Worm (Caenorhabditis elegans) whole organism, L1 larva: ENCODE results near the gene gtf-2E1.

Experiments
- C04F5.9 ChIP-seq: sonication (generic microtip); optimal IDR thresholded peaks from 2 replicates; lab custom pipeline; 2016; ENCODE audit warnings: missing genetic modification characterization, missing compliant biosample characterization
- C34B4.2 ChIP-seq: sonication (generic microtip); optimal IDR thresholded peaks from 2 replicates; lab custom pipeline; 2017; ENCODE audit warnings: mild to moderate bottlenecking, missing genetic modification characterization, missing compliant biosample characterization
- Y116A8C.19 ChIP-seq: sonication (generic microtip); optimal IDR thresholded peaks from 2 replicates; lab custom pipeline; 2016; ENCODE audit warnings: missing compliant biosample characterization, missing genetic modification characterization, borderline replicate concordance
- aha-1 ChIP-seq: fragments of 150-350 bp; optimal IDR thresholded peaks from 2 replicates; lab custom pipeline; 2014; ENCODE audit warnings: missing biosample characterization, missing genetic modification characterization
- ceh-63 ChIP-seq: fragments of 200-800 bp; sonication (Bioruptor generic); optimal IDR thresholded peaks from 2 replicates; lab custom pipeline; 2018; ENCODE audit warnings: mild to moderate bottlenecking, missing genetic modification characterization, missing compliant biosample characterization
- ceh-82 ChIP-seq, 3 experiments: fragments of 150-350 bp in 1 of 3; sonication (generic microtip) in 2 of 3; optimal IDR thresholded peaks; 2 replicates each; lab custom pipeline; 2014 to 2017; ENCODE audit warnings: missing biosample characterization in 3 of 3, missing genetic modification characterization in 3 of 3
- ceh-90 ChIP-seq: sonication (generic microtip); optimal IDR thresholded peaks from 2 replicates; lab custom pipeline; 2016; ENCODE audit warnings: missing genetic modification characterization, missing compliant biosample characterization
- dpl-1 ChIP-seq, 3 experiments: fragments of 150-350 bp in 2 of 3; sonication (generic microtip) in 1 of 3; optimal IDR thresholded peaks; 2 replicates each; lab custom pipeline; 2014 to 2017; ENCODE audit warnings: missing biosample characterization in 3 of 3, missing genetic modification characterization in 3 of 3, missing genetic modification reagents in 3 of 3
- dsc-1 ChIP-seq: sonication (generic microtip); optimal IDR thresholded peaks from 2 replicates; lab custom pipeline; 2016; ENCODE audit warnings: mild to moderate bottlenecking, missing genetic modification characterization, missing compliant biosample characterization
- efl-1 ChIP-seq, 4 experiments: fragments of 150-350 bp; optimal IDR thresholded peaks in 3 of 4; peaks in 1 of 4; 1 replicate in 1 of 4; 2 replicates in 3 of 4; lab custom pipeline; 2014; ENCODE audit warnings: missing biosample characterization in 2 of 4, missing genetic modification characterization in 2 of 4, missing genetic modification reagents in 2 of 4
- egl-13 ChIP-seq: sonication (generic microtip); optimal IDR thresholded peaks from 2 replicates; lab custom pipeline; 2016; ENCODE audit warnings: missing genotype, missing genetic modification reagents, missing genetic modification characterization, missing compliant biosample characterization
- elt-2 ChIP-seq: sonication (generic microtip); optimal IDR thresholded peaks from 2 replicates; lab custom pipeline; 2016; ENCODE audit warnings: missing genetic modification characterization, mild to moderate bottlenecking, inconsistent platforms, missing compliant biosample characterization, missing genetic modification reagents
- elt-3 ChIP-seq, 6 experiments: fragments of 150-350 bp in 1 of 6; sonication (generic microtip); optimal IDR thresholded peaks; 2 replicates each; lab custom pipeline; 2017 to 2018; ENCODE audit warnings: missing biosample characterization in 6 of 6, missing genetic modification characterization in 6 of 6, inconsistent platforms in 1 of 6
- fkh-10 ChIP-seq: sonication (generic microtip); optimal IDR thresholded peaks from 2 replicates; lab custom pipeline; 2017; ENCODE audit warnings: missing biosample characterization, missing genetic modification reagents, missing genetic modification characterization
- fkh-4 ChIP-seq: sonication (generic microtip); optimal IDR thresholded peaks from 2 replicates; lab custom pipeline; 2016; ENCODE audit warnings: missing compliant biosample characterization, missing genetic modification characterization, borderline replicate concordance
- fkh-8 ChIP-seq: sonication (generic microtip); optimal IDR thresholded peaks from 2 replicates; lab custom pipeline; 2016; ENCODE audit warnings: mild to moderate bottlenecking, missing genetic modification characterization, missing compliant biosample characterization
- fos-1 ChIP-seq: fragments of 150-350 bp; optimal IDR thresholded peaks from 2 replicates; lab custom pipeline; 2014; ENCODE audit warnings: missing biosample characterization, missing genetic modification characterization
- hlh-17 ChIP-seq: fragments of 200-800 bp; sonication (Bioruptor generic); optimal IDR thresholded peaks from 2 replicates; lab custom pipeline; 2018; ENCODE audit warnings: missing genetic modification characterization, mild to moderate bottlenecking, missing compliant biosample characterization, moderate library complexity, borderline replicate concordance
- hlh-4 ChIP-seq: sonication (generic microtip); optimal IDR thresholded peaks from 2 replicates; lab custom pipeline; 2016; ENCODE audit warnings: mild to moderate bottlenecking, missing genetic modification characterization, missing compliant biosample characterization
- irx-1 ChIP-seq: sonication (generic microtip); optimal IDR thresholded peaks from 2 replicates; lab custom pipeline; 2016; ENCODE audit warnings: missing genetic modification characterization, missing compliant biosample characterization
- jun-1 ChIP-seq: fragments of 150-350 bp; optimal IDR thresholded peaks from 2 replicates; lab custom pipeline; 2014; ENCODE audit warnings: missing biosample characterization, missing genetic modification reagents, missing genetic modification characterization
- lin-14 ChIP-seq: fragments of 200-800 bp; sonication (Bioruptor generic); optimal IDR thresholded peaks from 2 replicates; lab custom pipeline; 2018; ENCODE audit warnings: mild to moderate bottlenecking, missing genetic modification characterization, moderate library complexity, missing compliant biosample characterization
- lin-15B ChIP-seq: fragments of 150-350 bp; sonication (generic microtip); optimal IDR thresholded peaks from 3 replicates; lab custom pipeline; 2014; ENCODE audit warnings: missing biosample characterization, missing genetic modification characterization
- lin-35 ChIP-seq, 2 experiments: fragments of 150-350 bp; optimal IDR thresholded peaks; 2 replicates each; lab custom pipeline; 2014; ENCODE audit warnings: missing biosample characterization in 2 of 2, missing genetic modification characterization in 2 of 2, missing genetic modification reagents in 2 of 2
- lin-39 ChIP-seq: fragments of 150-350 bp; optimal IDR thresholded peaks from 2 replicates; lab custom pipeline; 2014; ENCODE audit warnings: missing biosample characterization, missing genetic modification reagents, missing genetic modification characterization
- lir-3 ChIP-seq: sonication (generic microtip); optimal IDR thresholded peaks from 2 replicates; lab custom pipeline; 2016; ENCODE audit warnings: mild to moderate bottlenecking, missing genetic modification characterization, moderate library complexity, missing compliant biosample characterization; ENCODE audit not compliant: poor library complexity
- mab-9 ChIP-seq: fragments of 200-800 bp; sonication (Bioruptor generic); IDR thresholded peaks from 2 replicates; pipeline ENCODE4 v1.3.6; 2022; ENCODE audit warnings: missing genetic modification reagents, missing genetic modification characterization, missing compliant biosample characterization
- mep-1 ChIP-seq: fragments of 150-350 bp; optimal IDR thresholded peaks from 2 replicates; lab custom pipeline; 2014; ENCODE audit warnings: missing biosample characterization, missing genetic modification characterization
- nhr-12 ChIP-seq: sonication (generic microtip); optimal IDR thresholded peaks from 2 replicates; lab custom pipeline; 2017; ENCODE audit warnings: missing biosample characterization, missing genetic modification characterization
- nhr-19 ChIP-seq: fragments of 200-800 bp; sonication (Bioruptor generic); conservative IDR thresholded peaks from 2 replicates; pipeline ENCODE4 v1.3.6; 2022; ENCODE audit warnings: missing genetic modification characterization, missing compliant biosample characterization
- nhr-20 ChIP-seq: sonication (generic microtip); optimal IDR thresholded peaks from 2 replicates; lab custom pipeline; 2016; ENCODE audit warnings: mild to moderate bottlenecking, missing genetic modification characterization, missing compliant biosample characterization
- nhr-237 ChIP-seq: fragments of 150-350 bp; optimal IDR thresholded peaks from 2 replicates; lab custom pipeline; 2014; ENCODE audit warnings: missing biosample characterization, missing genetic modification characterization
- nhr-76 ChIP-seq: sonication (generic microtip); optimal IDR thresholded peaks from 2 replicates; lab custom pipeline; 2017; ENCODE audit warnings: missing biosample characterization, missing genetic modification characterization
- nhr-77 ChIP-seq: fragments of 150-350 bp; optimal IDR thresholded peaks from 2 replicates; lab custom pipeline; 2014; ENCODE audit warnings: missing biosample characterization, missing genetic modification characterization
- nhr-90 ChIP-seq: sonication (generic microtip); optimal IDR thresholded peaks from 2 replicates; lab custom pipeline; 2016; ENCODE audit warnings: mild to moderate bottlenecking, missing genetic modification characterization, missing compliant biosample characterization; ENCODE audit not compliant: poor library complexity
- pqm-1 ChIP-seq: sonication (generic microtip); optimal IDR thresholded peaks from 3 replicates; lab custom pipeline; 2017; ENCODE audit warnings: missing biosample characterization, missing genetic modification characterization
- rnt-1 ChIP-seq: sonication (generic microtip); optimal IDR thresholded peaks from 2 replicates; lab custom pipeline; 2016; ENCODE audit warnings: mild to moderate bottlenecking, missing genetic modification characterization, moderate library complexity, missing compliant biosample characterization
- skn-1 ChIP-seq: fragments of 150-350 bp; optimal IDR thresholded peaks from 2 replicates; lab custom pipeline; 2014; ENCODE audit warnings: missing biosample characterization, missing genetic modification characterization
- snu-23 ChIP-seq: sonication (generic microtip); optimal IDR thresholded peaks from 2 replicates; lab custom pipeline; 2016; ENCODE audit warnings: missing genetic modification characterization, missing compliant biosample characterization
- sox-4 ChIP-seq: sonication (generic microtip); optimal IDR thresholded peaks from 2 replicates; lab custom pipeline; 2016; ENCODE audit warnings: missing genetic modification characterization, missing compliant biosample characterization
- sup-37 ChIP-seq: fragments of 200-800 bp; sonication (Bioruptor generic); optimal IDR thresholded peaks from 2 replicates; lab custom pipeline; 2018; ENCODE audit warnings: mild to moderate bottlenecking, missing genetic modification characterization, missing compliant biosample characterization
- swsn-7 ChIP-seq: sonication (generic microtip); optimal IDR thresholded peaks from 2 replicates; lab custom pipeline; 2016; ENCODE audit warnings: missing genetic modification characterization, missing compliant biosample characterization
- tbx-2 ChIP-seq: sonication (generic microtip); optimal IDR thresholded peaks from 2 replicates; lab custom pipeline; 2016; ENCODE audit warnings: missing genetic modification characterization, missing compliant biosample characterization
- tlp-1 ChIP-seq: fragments of 150-350 bp; optimal IDR thresholded peaks from 2 replicates; lab custom pipeline; 2014; ENCODE audit warnings: missing biosample characterization, missing genetic modification characterization
- unc-130 ChIP-seq: fragments of 150-350 bp; optimal IDR thresholded peaks from 2 replicates; lab custom pipeline; 2017; ENCODE audit warnings: missing biosample characterization, missing genetic modification characterization, inconsistent platforms
- unc-30 ChIP-seq: sonication (generic microtip); optimal IDR thresholded peaks from 2 replicates; lab custom pipeline; 2017; ENCODE audit warnings: missing biosample characterization, missing genetic modification characterization
- unc-62 ChIP-seq: fragments of 150-350 bp; optimal IDR thresholded peaks from 2 replicates; lab custom pipeline; 2014; ENCODE audit warnings: missing biosample characterization, missing genetic modification reagents, missing genetic modification characterization
- unc-98 ChIP-seq: fragments of 200-800 bp; sonication (Bioruptor generic); IDR thresholded peaks from 2 replicates; pipeline ENCODE4 v1.3.6; 2022; ENCODE audit warnings: missing genetic modification characterization, missing compliant biosample characterization
- ztf-11 ChIP-seq, 2 experiments: sonication (generic microtip); optimal IDR thresholded peaks; 2 replicates each; lab custom pipeline; 2016 to 2017; ENCODE audit warnings: missing genetic modification characterization in 2 of 2, missing biosample characterization in 1 of 2, missing compliant biosample characterization in 1 of 2
- ztf-4 ChIP-seq: fragments of 150-350 bp; optimal IDR thresholded peaks from 2 replicates; lab custom pipeline; 2014; ENCODE audit warnings: missing biosample characterization, missing genetic modification characterization

Gene gtf-2E1

DNA sequence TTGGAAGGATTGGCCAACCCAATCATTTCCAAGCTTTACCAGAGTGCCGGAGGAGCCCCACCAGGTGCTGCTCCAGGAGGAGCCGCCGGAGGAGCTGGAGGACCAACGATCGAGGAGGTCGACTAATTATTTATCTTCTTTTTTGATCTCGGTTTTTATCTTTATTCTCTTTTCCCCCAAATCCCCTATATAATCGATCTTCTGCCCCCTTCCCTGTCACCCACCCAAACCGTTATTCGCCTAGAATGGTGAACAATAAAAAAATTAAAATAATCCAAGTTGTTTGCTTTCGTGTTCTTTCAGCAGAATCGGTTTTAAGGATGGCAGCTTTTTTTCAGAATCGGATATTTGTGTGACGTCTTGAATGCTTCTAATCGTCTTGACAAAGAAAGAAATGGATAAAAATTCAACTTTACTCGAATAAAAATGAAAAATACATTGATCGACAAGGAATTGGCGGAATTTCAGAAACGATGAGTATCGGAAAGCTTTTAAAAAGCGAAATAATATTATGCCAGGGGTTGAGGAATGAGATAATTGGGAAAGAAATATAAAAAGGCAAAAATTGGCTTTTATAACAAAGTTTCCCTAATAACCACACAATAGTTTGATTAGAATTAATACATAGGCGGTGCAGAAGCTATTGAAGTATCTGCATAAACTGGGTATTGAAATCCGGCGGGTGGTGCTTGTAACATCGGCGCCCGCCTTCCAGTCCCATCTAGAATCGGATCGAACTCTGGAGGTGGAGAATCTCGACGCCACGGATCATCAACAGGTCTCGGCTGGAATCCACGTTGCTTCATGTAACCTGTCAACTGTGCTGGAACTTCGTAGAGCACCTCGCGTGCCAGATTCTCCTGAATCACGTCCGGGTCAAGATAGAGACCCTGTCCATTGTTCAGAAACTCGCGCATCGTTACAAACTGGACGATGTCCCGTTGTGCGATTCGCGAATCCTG, 26.2 kb downstream of the gtf-2E1 start (continued):
- TF ChIP-seq mab-9 (GFP tag; lab: Robert Waterston, UW): no peak
- TF ChIP-seq irx-1: no peak
- peak; percentile 25 for TF ChIP-seq ceh-63 (GFP tag; lab: Kevin White, UChicago)
- no peak for TF ChIP-seq unc-62 (GFP tag; lab: Kevin White, UChicago)
- TF ChIP-seq jun-1 (tag; lab: Kevin White, UChicago): no peak
- TF ChIP-seq lin-14 (GFP tag; lab: Kevin White, UChicago): peak; percentile 40
- TF ChIP-seq ceh-82 (tag; optimal IDR thresholded peaks at IDR 0.05; lab: Kevin White, UChicago): no peak
- peak; percentile 73 for TF ChIP-seq snu-23 (GFP tag; lab: Kevin White, UChicago)
- TF ChIP-seq aha-1 (tag; lab: Kevin White, UChicago): peak; percentile 29
- peak; percentile 25 for TF ChIP-seq tbx-2 (tag; lab: Kevin White, UChicago)
- TF ChIP-seq rnt-1 (tag; lab: Kevin White, UChicago): peak; percentile 2
- peak; percentile 59 for TF ChIP-seq elt-2 (tag; lab: Kevin White, UChicago)
- TF ChIP-seq dsc-1 (tag; lab: Kevin White, UChicago): peak; percentile 60
- peak; percentile 61 for TF ChIP-seq nhr-19 (GFP tag; lab: Robert Waterston, UW)
- no peak for TF ChIP-seq fkh-4
- peak; percentile 14 for TF ChIP-seq lin-15B (tag; lab: Kevin White, UChicago)
- no peak for TF ChIP-seq fkh-10 (GFP tag; lab: Kevin White, UChicago)
- TF ChIP-seq sox-4 (tag; lab: Kevin White, UChicago): no peak
- TF ChIP-seq pqm-1 (tag; lab: Kevin White, UChicago): no peak
- TF ChIP-seq C34B4.2: no peak
- TF ChIP-seq dpl-1 (GFP tag; optimal IDR thresholded peaks at IDR 0.05; lab: Kevin White, UChicago): peak in 2 of 3 experiments; percentile 22 to 28
- TF ChIP-seq Y116A8C.19 (tag; lab: Kevin White, UChicago): no peak
- no peak for TF ChIP-seq lin-39 (tag; lab: Kevin White, UChicago)
- TF ChIP-seq nhr-20: peak; percentile 70
- TF ChIP-seq skn-1: peak; percentile 76
- TF ChIP-seq nhr-12 (tag; lab: Kevin White, UChicago): no peak
- TF ChIP-seq efl-1 (optimal IDR thresholded peaks at IDR 0.05; lab: Kevin White, UChicago): peak in 1 of 2 experiments; percentile 16
- peak; percentile 21 to 92 for TF ChIP-seq efl-1 (GFP tag; optimal IDR thresholded peaks at IDR 0.05 in 1 of 2; lab: Kevin White, UChicago)
- peak; percentile 72 for TF ChIP-seq swsn-7 (tag; lab: Kevin White, UChicago)
- no peak for TF ChIP-seq C04F5.9
- peak; percentile 11 for TF ChIP-seq egl-13 (tag; lab: Kevin White, UChicago)
- TF ChIP-seq mep-1 (tag; lab: Kevin White, UChicago): peak; percentile 91
- peak; percentile 62 for TF ChIP-seq nhr-90 (tag; lab: Kevin White, UChicago)
- TF ChIP-seq lir-3 (tag; lab: Kevin White, UChicago): peak; percentile 10
- TF ChIP-seq nhr-76: no peak
- TF ChIP-seq unc-98 (GFP tag; lab: Robert Waterston, UW): no peak
- TF ChIP-seq fkh-8 (tag; lab: Kevin White, UChicago): peak; percentile 65
- TF ChIP-seq lin-35 (GFP tag; optimal IDR thresholded peaks at IDR 0.05; lab: Kevin White, UChicago): peak; percentile 36 to 60
- TF ChIP-seq hlh-17 (GFP tag; lab: Kevin White, UChicago): no peak
- TF ChIP-seq fos-1 (tag; lab: Kevin White, UChicago): no peak
- TF ChIP-seq sup-37 (GFP tag; lab: Kevin White, UChicago): no peak
- no peak for TF ChIP-seq ceh-90
- no peak for TF ChIP-seq hlh-4
- TF ChIP-seq unc-130 (tag; lab: Kevin White, UChicago): no peak
- TF ChIP-seq unc-30 (tag; lab: Kevin White, UChicago): peak; percentile 61
- TF ChIP-seq elt-3 (tag; optimal IDR thresholded peaks at IDR 0.05; lab: Kevin White, UChicago): peak in 1 of 6 experiments; percentile 44
- TF ChIP-seq nhr-77 (tag; lab: Kevin White, UChicago): no peak
- no peak for TF ChIP-seq tlp-1 (tag; lab: Kevin White, UChicago)
- TF ChIP-seq ztf-11 (tag; optimal IDR thresholded peaks at IDR 0.05; lab: Kevin White, UChicago): no peak
- TF ChIP-seq ztf-4 (tag; lab: Kevin White, UChicago): peak; percentile 58
- no peak for TF ChIP-seq nhr-237
